Worm (Caenorhabditis elegans) whole organism, young adult: ENCODE results near the gene inft-2.

Experiments used
- F52B5.7 ChIP-seq: sonication (generic microtip); optimal IDR thresholded peaks from 2 replicates; lab custom pipeline; 2016; ENCODE audit warnings: mild to moderate bottlenecking, missing genetic modification characterization, missing compliant biosample characterization
- ama-1 ChIP-seq, 3 experiments: fragments of 150-350 bp in 1 of 3; sonication (generic microtip) in 2 of 3; optimal IDR thresholded peaks; 2 replicates each; lab custom pipeline; 2014 to 2018; ENCODE audit warnings: missing biosample characterization in 2 of 3, missing genetic modification characterization in 2 of 3, missing genetic modification reagents in 2 of 3
- nfya-1 ChIP-seq: sonication (generic microtip); optimal IDR thresholded peaks from 2 replicates; lab custom pipeline; 2017; ENCODE audit warnings: antibody characterized with exemption, missing compliant biosample characterization, missing genetic modification characterization, borderline replicate concordance; ENCODE audit not compliant: insufficient read depth

ce11 chrV:13033223-13033622, 31.1 kb downstream of the inft-2 start, which contains the start of gene W07G4.1:
- no peak for TF ChIP-seq nfya-1
- TF ChIP-seq F52B5.7 (tag; lab: Kevin White, UChicago), result no peak
- no peak for TF ChIP-seq ama-1 (optimal IDR thresholded peaks at IDR 0.05; lab: Kevin White, UChicago)
- TF ChIP-seq ama-1 (GFP tag; optimal IDR thresholded peaks at IDR 0.05; lab: Kevin White, UChicago), result no peak
